Fruit fly (Drosophila melanogaster): ENCODE measurements around the gene CG11755.

The CG11755 gene

DNA sequence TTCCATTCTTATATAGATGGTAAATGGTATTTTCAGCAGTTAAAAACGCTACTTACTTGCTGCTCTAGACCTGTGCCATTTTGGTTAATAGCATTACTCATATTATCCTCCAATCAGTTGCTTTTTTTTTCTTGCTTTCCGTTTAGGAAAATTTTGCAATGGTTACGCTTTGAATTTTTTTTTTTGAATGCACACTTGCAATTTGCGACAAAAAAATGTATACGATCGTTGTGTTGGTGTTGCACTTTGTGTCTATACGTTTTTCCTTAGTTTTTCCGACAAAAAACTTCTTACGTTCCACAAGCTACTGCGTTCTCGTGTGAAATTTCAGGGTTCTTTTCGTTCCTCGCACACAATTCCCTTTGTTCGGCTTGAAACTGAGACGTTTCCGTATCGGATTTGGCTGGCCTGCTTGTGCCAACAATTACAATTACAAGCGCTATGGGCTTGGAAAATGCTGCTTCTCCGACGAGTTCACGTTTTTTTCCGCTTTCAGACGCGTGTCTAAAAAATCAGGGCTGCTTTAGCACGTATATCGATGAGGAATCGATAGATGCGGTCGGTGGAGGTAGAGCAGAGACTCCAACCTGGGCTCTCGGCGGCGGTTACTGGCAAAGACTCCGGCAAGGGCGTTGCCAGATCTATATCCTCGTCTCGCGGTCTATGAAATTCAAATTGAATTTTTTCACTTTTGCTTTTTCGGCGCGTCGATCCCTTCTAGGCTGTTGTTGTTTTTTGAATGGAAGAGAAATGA is 16.6 kb upstream of the CG11755 start (continued):
- TF ChIP-seq CG4282 (GFP tag; optimal IDR thresholded peaks at IDR 0.05) (peak; percentile 43), CG10366 (GFP tag; IDR thresholded peaks at IDR 0.05) (no peak), btn (GFP tag; optimal IDR thresholded peaks at IDR 0.05) (no peak), lab (GFP tag; optimal IDR thresholded peaks at IDR 0.05) (peak; percentile 83), ftz-f1 (GFP tag; optimal IDR thresholded peaks at IDR 0.05) (peak; percentile 74), CG17829 (tag; optimal IDR thresholded peaks at IDR 0.05) (peak; percentile 80), dysf (GFP tag; IDR thresholded peaks at IDR 0.05) (peak; percentile 51; the same call in 2 of the 3 replicates), fru (optimal IDR thresholded peaks at IDR 0.05) (no peak), CG6254 (GFP tag; optimal IDR thresholded peaks at IDR 0.05) (no peak), Sox102F (GFP tag; optimal IDR thresholded peaks at IDR 0.05) (no peak), bowl (GFP tag; IDR thresholded peaks at IDR 0.05) (no peak), dati (GFP tag; IDR thresholded peaks at IDR 0.05) (no peak), CG11398 (GFP tag; optimal IDR thresholded peaks at IDR 0.05) (peak; percentile 4), CG30020 (tag; optimal IDR thresholded peaks at IDR 0.05) (peak; percentile 42), klu (GFP tag; IDR thresholded peaks at IDR 0.05) (no peak), CG13296 (GFP tag; optimal IDR thresholded peaks at IDR 0.05) (peak; percentile 12), NC2α (GFP tag; optimal IDR thresholded peaks at IDR 0.05) (peak; percentile 4), CG3407 (GFP tag; optimal IDR thresholded peaks at IDR 0.05) (no peak), CG4424 (GFP tag; optimal IDR thresholded peaks at IDR 0.05) (peak; percentile 17), CkIIα-i1 (GFP tag; IDR thresholded peaks at IDR 0.05) (no peak), so (GFP tag; IDR thresholded peaks at IDR 0.05) (no peak), CG1792 (GFP tag; optimal IDR thresholded peaks at IDR 0.05) (no peak), Ets65A (GFP tag) (peak; percentile 84), CG9797 (GFP tag; optimal IDR thresholded peaks at IDR 0.05) (peak; percentile 78), PHDP (tag; optimal IDR thresholded peaks at IDR 0.05) (peak; percentile 20), Nf-YC (tag; optimal IDR thresholded peaks at IDR 0.05) (peak; percentile 54), Hey (tag; optimal IDR thresholded peaks at IDR 0.05) (peak; percentile 69), CG7271 (tag; optimal IDR thresholded peaks at IDR 0.05) (peak; percentile 66), Dll (GFP tag; IDR thresholded peaks at IDR 0.05; ENCODE audit: partially characterized antibody) (peak; percentile 81), lmd (GFP tag; IDR thresholded peaks at IDR 0.05) (peak; percentile 6; the same call in 1 of the 2 replicates), CG8478 (optimal IDR thresholded peaks at IDR 0.05) (no peak), CG7839 (tag; optimal IDR thresholded peaks at IDR 0.05) (peak; percentile 32), prd (optimal IDR thresholded peaks at IDR 0.05) (no peak), prd (GFP tag; IDR thresholded peaks at IDR 0.05) (peak; percentile 55; the same call in 2 of the 3 replicates), HLH3B (GFP tag; IDR thresholded peaks at IDR 0.05) (no peak), ind (GFP tag; optimal IDR thresholded peaks at IDR 0.05) (no peak), CG34224 (GFP tag; IDR thresholded peaks at IDR 0.05; ENCODE audit: partially characterized antibody) (peak; percentile 81), Sox100B (GFP tag; optimal IDR thresholded peaks at IDR 0.05) (no peak), pros (GFP tag; optimal IDR thresholded peaks at IDR 0.05) (peak; percentile 35), CG10209 (GFP tag; optimal IDR thresholded peaks at IDR 0.05) (no peak), MESR4 (GFP tag; optimal IDR thresholded peaks at IDR 0.05) (peak; percentile 95)

DNA sequence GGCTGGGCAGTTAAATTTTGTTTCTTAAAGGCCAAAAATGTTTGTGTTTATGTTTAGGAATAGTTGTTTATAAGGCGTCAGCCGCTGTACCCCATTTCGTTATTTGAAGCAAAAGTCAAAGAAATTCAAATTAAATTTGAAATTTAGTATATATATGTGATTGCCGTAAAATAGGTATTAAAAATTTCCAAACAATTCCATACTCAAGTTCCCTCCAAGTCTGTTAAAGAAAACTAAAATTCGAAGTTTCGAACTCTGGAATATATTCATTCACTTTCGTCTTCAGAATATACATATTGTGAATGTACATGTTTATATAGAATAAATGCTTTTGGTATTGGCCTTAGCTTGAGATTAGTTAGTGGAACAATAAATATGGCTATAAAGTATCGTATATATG is 16.1 kb upstream of the CG11755 start, which contains the start of gene bel:
Gene bel, minus strand, starts transcription at position 101 of the 400 bp plus-strand sequence.
- TF ChIP-seq insv (GFP tag; optimal IDR thresholded peaks at IDR 0.05) (no peak), Atf6 (GFP tag; IDR thresholded peaks at IDR 0.05) (no peak), PHDP (tag; optimal IDR thresholded peaks at IDR 0.05) (no peak), tgo (GFP tag; IDR thresholded peaks at IDR 0.05) (0 out of 3 replicates have a peak, but pooled peaks have one; percentile 1)

All from whole organism, embryonic.